Fruit fly (Drosophila melanogaster) whole organism, prepupa: ENCODE results near the gene Or88a.

Experiments used
- Blimp-1 ChIP-seq: fragments of 200-800 bp; sonication (Bioruptor generic); optimal IDR thresholded peaks from 3 replicates; lab custom pipeline; 2017; ENCODE audit warnings: missing biosample characterization, missing genetic modification characterization, mild to moderate bottlenecking, moderate library complexity, missing genetic modification reagents
- CG10669 ChIP-seq: fragments of 200-800 bp; sonication (Bioruptor generic); optimal IDR thresholded peaks from 3 replicates; lab custom pipeline; 2018; ENCODE audit warnings: missing biosample characterization, mild to moderate bottlenecking, missing genetic modification characterization, moderate library complexity
- CG11294 ChIP-seq: fragments of 200-800 bp; sonication (Bioruptor generic); IDR thresholded peaks from 2 replicates; pipeline ENCODE4 v1.3.6; 2022; ENCODE audit warnings: missing biosample characterization, missing genetic modification characterization
- CG15336 ChIP-seq: fragments of 200-800 bp; sonication (Bioruptor generic); IDR thresholded peaks from 2 replicates; pipeline ENCODE4 v1.3.6; 2022; ENCODE audit warnings: missing biosample characterization, missing genetic modification characterization
- CG1621 ChIP-seq: fragments of 200-800 bp; sonication (Bioruptor generic); optimal IDR thresholded peaks from 3 replicates; lab custom pipeline; 2018; ENCODE audit warnings: missing biosample characterization, mild to moderate bottlenecking, missing genetic modification characterization
- CG16779 ChIP-seq: fragments of 200-800 bp; sonication (Bioruptor generic); optimal IDR thresholded peaks from 3 replicates; lab custom pipeline; 2017; ENCODE audit warnings: missing biosample characterization, mild to moderate bottlenecking, missing genetic modification characterization
- CG3032 ChIP-seq: fragments of 200-800 bp; optimal IDR thresholded peaks from 2 replicates; lab custom pipeline; 2019; ENCODE audit warnings: missing biosample characterization, mild to moderate bottlenecking, missing genetic modification characterization, moderate library complexity
- CG32006 ChIP-seq: fragments of 200-800 bp; sonication (Bioruptor generic); optimal IDR thresholded peaks from 3 replicates; lab custom pipeline; 2017; ENCODE audit warnings: missing biosample characterization, mild to moderate bottlenecking, missing genetic modification characterization
- CG34406 ChIP-seq: fragments of 200-800 bp; sonication (Bioruptor generic); optimal IDR thresholded peaks from 3 replicates; lab custom pipeline; 2016; ENCODE audit warnings: missing biosample characterization, missing genetic modification characterization
- CG3919 ChIP-seq: fragments of 200-800 bp; sonication (Bioruptor generic); optimal IDR thresholded peaks from 3 replicates; lab custom pipeline; 2016; ENCODE audit warnings: missing biosample characterization, missing genetic modification characterization
- CG6163 ChIP-seq: fragments of 200-800 bp; sonication (Bioruptor generic); IDR thresholded peaks from 3 replicates; pipeline ENCODE4 v1.3.6; 2022; ENCODE audit warnings: missing biosample characterization, missing genetic modification characterization
- CG6276 ChIP-seq: fragments of 200-800 bp; sonication (Bioruptor generic); optimal IDR thresholded peaks from 2 replicates; lab custom pipeline; 2017; ENCODE audit warnings: missing biosample characterization, mild to moderate bottlenecking, missing genetic modification characterization
- CG6792 ChIP-seq: fragments of 200-800 bp; sonication (Bioruptor generic); optimal IDR thresholded peaks from 3 replicates; lab custom pipeline; 2016; ENCODE audit warnings: missing biosample characterization, missing genetic modification characterization
- CG6808 ChIP-seq: fragments of 200-800 bp; sonication (Bioruptor generic); optimal IDR thresholded peaks from 3 replicates; lab custom pipeline; 2017; ENCODE audit warnings: missing biosample characterization, missing genetic modification characterization, mild to moderate bottlenecking, moderate library complexity, missing genetic modification reagents
- CG6854 ChIP-seq: fragments of 200-800 bp; sonication (Bioruptor generic); optimal IDR thresholded peaks from 2 replicates; lab custom pipeline; 2017; ENCODE audit warnings: missing biosample characterization, mild to moderate bottlenecking, missing genetic modification characterization
- CG8119 ChIP-seq: fragments of 200-800 bp; sonication (Bioruptor generic); IDR thresholded peaks from 3 replicates; pipeline ENCODE4 v1.3.6; 2022; ENCODE audit warnings: missing biosample characterization, missing genetic modification characterization
- CG9139 ChIP-seq: fragments of 200-800 bp; sonication (Bioruptor generic); optimal IDR thresholded peaks from 3 replicates; lab custom pipeline; 2017; ENCODE audit warnings: missing biosample characterization, mild to moderate bottlenecking, missing genetic modification characterization
- Eip75B ChIP-seq: fragments of 200-800 bp; sonication (Bioruptor generic); optimal IDR thresholded peaks from 3 replicates; lab custom pipeline; 2016; ENCODE audit warnings: missing biosample characterization, missing genetic modification characterization
- Eip78C ChIP-seq: fragments of 200-800 bp; sonication (Bioruptor generic); peaks from one replicate; lab custom pipeline; 2016; ENCODE audit warnings: missing biosample characterization, missing genetic modification characterization
- Eip93F ChIP-seq: fragments of 200-800 bp; sonication (Bioruptor generic); optimal IDR thresholded peaks from 2 replicates; lab custom pipeline; 2016; ENCODE audit warnings: missing biosample characterization, mild to moderate bottlenecking, missing genetic modification characterization
- Hr4 ChIP-seq: fragments of 200-800 bp; sonication (Bioruptor generic); optimal IDR thresholded peaks from 3 replicates; lab custom pipeline; 2016; ENCODE audit warnings: missing biosample characterization, missing genetic modification characterization
- Lpt ChIP-seq: fragments of 200-800 bp; sonication (Bioruptor generic); optimal IDR thresholded peaks from 3 replicates; lab custom pipeline; 2016; ENCODE audit warnings: missing biosample characterization, missing genetic modification characterization
- Met ChIP-seq: fragments of 200-800 bp; sonication (Bioruptor generic); optimal IDR thresholded peaks from 3 replicates; lab custom pipeline; 2016; ENCODE audit warnings: missing biosample characterization, missing genetic modification characterization
- OdsH ChIP-seq: fragments of 200-800 bp; sonication (Bioruptor generic); optimal IDR thresholded peaks from 3 replicates; lab custom pipeline; 2016; ENCODE audit warnings: missing biosample characterization, missing genetic modification characterization
- Sox14 ChIP-seq: fragments of 200-800 bp; sonication (Bioruptor generic); optimal IDR thresholded peaks from 3 replicates; lab custom pipeline; 2016; ENCODE audit warnings: missing biosample characterization, missing genetic modification characterization
- Sox15 ChIP-seq: fragments of 200-800 bp; sonication (Bioruptor generic); optimal IDR thresholded peaks from 3 replicates; lab custom pipeline; 2016; ENCODE audit warnings: missing biosample characterization, missing genetic modification characterization
- achi ChIP-seq: fragments of 200-800 bp; sonication (Bioruptor generic); optimal IDR thresholded peaks from 3 replicates; lab custom pipeline; 2016; ENCODE audit warnings: missing biosample characterization, missing genetic modification characterization
- acj6 ChIP-seq: fragments of 200-800 bp; sonication (Bioruptor generic); optimal IDR thresholded peaks from 3 replicates; lab custom pipeline; 2016; ENCODE audit warnings: missing biosample characterization, missing genetic modification characterization
- cyc ChIP-seq: fragments of 200-800 bp; sonication (Bioruptor generic); optimal IDR thresholded peaks from 3 replicates; lab custom pipeline; 2016; ENCODE audit warnings: missing biosample characterization, missing genetic modification characterization
- eg ChIP-seq: fragments of 200-800 bp; sonication (Bioruptor generic); IDR thresholded peaks from 3 replicates; pipeline ENCODE4 v1.3.6; 2022; ENCODE audit warnings: missing biosample characterization, missing genetic modification characterization
- esn ChIP-seq: fragments of 200-800 bp; sonication (Bioruptor generic); optimal IDR thresholded peaks from 2 replicates; lab custom pipeline; 2016; ENCODE audit warnings: missing biosample characterization, mild to moderate bottlenecking, missing genetic modification characterization, moderate library complexity
- fd59A ChIP-seq: fragments of 200-800 bp; sonication (Bioruptor generic); optimal IDR thresholded peaks from 2 replicates; lab custom pipeline; 2017; ENCODE audit warnings: missing biosample characterization, mild to moderate bottlenecking, missing genetic modification characterization, missing genetic modification reagents
- fkh ChIP-seq: fragments of 200-800 bp; sonication (Bioruptor generic); optimal IDR thresholded peaks from 3 replicates; lab custom pipeline; 2017; ENCODE audit warnings: missing biosample characterization, mild to moderate bottlenecking, missing genetic modification characterization, moderate library complexity
- pdm3 ChIP-seq: fragments of 200-800 bp; sonication (Bioruptor generic); optimal IDR thresholded peaks from 3 replicates; lab custom pipeline; 2016; ENCODE audit warnings: missing biosample characterization, missing genetic modification characterization
- salr ChIP-seq, 2 experiments: fragments of 200-800 bp; sonication (Bioruptor generic); optimal IDR thresholded peaks; 3 replicates each; lab custom pipeline; 2016 to 2018; ENCODE audit warnings: missing biosample characterization in 2 of 2, missing genetic modification characterization in 2 of 2, mild to moderate bottlenecking in 1 of 2
- ss ChIP-seq, 2 experiments: fragments of 200-800 bp; sonication (Bioruptor generic); optimal IDR thresholded peaks; 2 replicates in 1 of 2; 3 replicates in 1 of 2; lab custom pipeline; 2017 to 2018; ENCODE audit warnings: mild to moderate bottlenecking in 2 of 2, missing biosample characterization in 2 of 2, missing genetic modification characterization in 2 of 2, moderate library complexity in 1 of 2
- svp ChIP-seq: fragments of 200-800 bp; sonication (Bioruptor generic); peaks from one replicate; lab custom pipeline; 2016; ENCODE audit warnings: missing biosample characterization, missing genetic modification characterization
- topi ChIP-seq: fragments of 200-800 bp; sonication (Bioruptor generic); optimal IDR thresholded peaks from 3 replicates; lab custom pipeline; 2016; ENCODE audit warnings: missing biosample characterization, missing genetic modification characterization

The Or88a gene

dm6 chr3R:14088887-14089567 lies 20.2 kb upstream of the Or88a start, which contains the start of gene Npc2b (continued):
- TF ChIP-seq CG16779 (tag; lab: Kevin White, UChicago) (no peak), CG6808 (GFP tag; lab: Kevin White, UChicago) (no peak), fkh (GFP tag; lab: Kevin White, UChicago) (peak; percentile 31), Eip75B (GFP tag; lab: Kevin White, UChicago) (peak; percentile 60), CG9139 (no peak), Eip78C (GFP tag; lab: Kevin White, UChicago) (peak; percentile 91), cyc (GFP tag; lab: Kevin White, UChicago) (peak; percentile 63), CG15336 (GFP tag; lab: Robert Waterston, UW) (peak; percentile 73), salr (GFP tag; optimal IDR thresholded peaks at IDR 0.05; lab: Kevin White, UChicago) (peak in 1 of 2 experiments; percentile 6), Sox15 (GFP tag; lab: Kevin White, UChicago) (no peak), ss (GFP tag; optimal IDR thresholded peaks at IDR 0.05; lab: Kevin White, UChicago) (no peak), CG6163 (GFP tag; lab: Robert Waterston, UW) (no peak), CG6792 (peak; percentile 12), CG1621 (tag; lab: Kevin White, UChicago) (peak; percentile 22), Sox14 (GFP tag; lab: Kevin White, UChicago) (peak; percentile 63), Eip93F (no peak), CG3032 (tag; lab: Kevin White, UChicago) (peak; percentile 13), Blimp-1 (no peak), esn (GFP tag; lab: Kevin White, UChicago) (peak; percentile 53), topi (GFP tag; lab: Kevin White, UChicago) (peak; percentile 30), achi (GFP tag; lab: Kevin White, UChicago) (peak; percentile 48), CG6276 (GFP tag; lab: Kevin White, UChicago) (no peak), Met (peak; percentile 39), CG34406 (GFP tag; lab: Kevin White, UChicago) (no peak), CG3919 (GFP tag; lab: Kevin White, UChicago) (peak; percentile 55), CG8119 (GFP tag; lab: Robert Waterston, UW) (peak; percentile 69), pdm3 (peak; percentile 45), CG10669 (no peak), fd59A (GFP tag; lab: Kevin White, UChicago) (no peak), Lpt (GFP tag; lab: Kevin White, UChicago) (peak; percentile 25), OdsH (GFP tag; lab: Kevin White, UChicago) (peak; percentile 30), CG11294 (GFP tag; lab: Robert Waterston, UW) (no peak), eg (no peak), acj6 (peak; percentile 35), svp (GFP tag; lab: Kevin White, UChicago) (peak; percentile 78)
- TF ChIP-seq, all 60 proteins: peak for 36

DNA sequence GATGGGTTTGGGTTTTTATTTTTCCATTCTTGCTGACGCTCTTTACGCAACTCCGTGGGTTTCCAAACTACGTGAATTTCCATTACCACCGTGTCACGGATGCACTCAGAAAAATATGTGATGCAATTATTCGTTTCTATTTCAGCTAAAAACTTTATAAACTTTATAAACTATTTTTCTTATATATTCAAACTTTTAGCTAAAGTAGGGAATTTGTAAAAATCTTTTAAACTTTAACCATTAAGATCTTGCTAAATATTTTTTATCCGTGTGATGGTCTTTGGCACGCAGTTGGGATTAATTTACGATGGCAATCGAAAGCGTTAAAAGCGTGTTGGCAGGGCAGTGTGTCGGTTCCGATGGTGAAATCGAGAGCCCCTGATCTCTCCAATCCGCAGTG lies 13.8 kb upstream of the Or88a start:
- TF ChIP-seq CG32006 (GFP tag; lab: Kevin White, UChicago) (peak; percentile 25), Eip78C (GFP tag; lab: Kevin White, UChicago) (peak; percentile 68), Hr4 (GFP tag; lab: Kevin White, UChicago) (peak; percentile 7), CG6854 (GFP tag; lab: Kevin White, UChicago) (no peak)
- TF ChIP-seq, all 60 proteins: peak for 3

- TF ChIP-seq svp (GFP tag; lab: Kevin White, UChicago) (peak; percentile 25), CG3032 (tag; lab: Kevin White, UChicago) (no peak)
Observed at dm6 chr3R:14095916-14096315, 13.3 kb upstream of the Or88a start.
